Fruit fly (Drosophila melanogaster): ENCODE data around the gene CG3939.

CG3939 gene

DNA sequence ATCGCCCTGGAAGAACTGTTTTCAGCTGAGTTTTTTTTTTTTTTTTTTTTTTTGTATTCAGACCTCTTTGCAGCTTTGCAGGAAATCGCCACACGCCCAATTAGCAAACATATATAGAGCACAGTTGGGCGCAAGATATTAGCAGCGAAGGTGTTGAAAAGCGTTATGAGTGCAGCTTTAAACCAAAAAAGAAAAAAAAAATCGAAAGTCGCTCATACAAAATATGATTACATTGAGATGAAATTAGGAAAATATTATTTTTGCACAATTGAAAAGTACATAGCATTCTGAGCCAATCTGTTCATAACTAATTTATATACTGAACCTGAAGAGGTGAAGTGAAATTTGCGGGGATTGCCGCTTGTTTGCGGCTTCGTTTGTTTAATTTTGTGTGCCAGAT is 27.8 kb upstream of the CG3939 start (continued):
- TF ChIP-seq CG11398 (GFP tag; optimal IDR thresholded peaks at IDR 0.05) (no peak), Xrp1 (GFP tag; IDR thresholded peaks at IDR 0.05) (peak; percentile 59; the same call in 1 of the 2 replicates), Fer1 (GFP tag; optimal IDR thresholded peaks at IDR 0.05) (no peak), CG14050 (GFP tag; IDR thresholded peaks at IDR 0.05) (no peak), Aef1 (GFP tag; IDR thresholded peaks at IDR 0.05) (no peak), dm (GFP tag; optimal IDR thresholded peaks at IDR 0.05) (no peak), jigr1 (GFP tag; IDR thresholded peaks at IDR 0.05) (no peak), seq (GFP tag; IDR thresholded peaks at IDR 0.05) (no peak), rib (GFP tag; IDR thresholded peaks at IDR 0.05) (no peak), Hr3 (GFP tag; optimal IDR thresholded peaks at IDR 0.05) (no peak), Lhr (GFP tag; optimal IDR thresholded peaks at IDR 0.05) (no peak), mld (GFP tag; IDR thresholded peaks at IDR 0.05; ENCODE audit: partially characterized antibody) (no peak), CG8281 (tag; optimal IDR thresholded peaks at IDR 0.05) (no peak), CG10543 (GFP tag; optimal IDR thresholded peaks at IDR 0.05) (no peak), HmgD (GFP tag; optimal IDR thresholded peaks at IDR 0.05) (no peak), Hsf (GFP tag; optimal IDR thresholded peaks at IDR 0.05) (no peak), CG12299 (tag; optimal IDR thresholded peaks at IDR 0.05) (no peak), fd3F (GFP tag; optimal IDR thresholded peaks at IDR 0.05) (no peak), pita (GFP tag; optimal IDR thresholded peaks at IDR 0.05) (no peak), ind (GFP tag; optimal IDR thresholded peaks at IDR 0.05) (no peak), Drgx (GFP tag; IDR thresholded peaks at IDR 0.05) (peak; percentile 66), nau (GFP tag; optimal IDR thresholded peaks at IDR 0.05) (no peak), CG11696 (GFP tag; IDR thresholded peaks at IDR 0.05) (peak; percentile 68), PHDP (tag; optimal IDR thresholded peaks at IDR 0.05) (no peak), CG17186 (GFP tag; optimal IDR thresholded peaks at IDR 0.05) (no peak), Scr (GFP tag; IDR thresholded peaks at IDR 0.05; ENCODE audit: partially characterized antibody) (no peak), CG11504 (tag; optimal IDR thresholded peaks at IDR 0.05) (peak; percentile 8), twi (tag; optimal IDR thresholded peaks at IDR 0.05) (no peak), gcm (GFP tag; optimal IDR thresholded peaks at IDR 0.05) (no peak), CG14441 (GFP tag; IDR thresholded peaks at IDR 0.05) (peak; percentile 46; the same call in 1 of the 2 replicates), BtbVII (GFP tag; optimal IDR thresholded peaks at IDR 0.05) (no peak), CG2129 (GFP tag; IDR thresholded peaks at IDR 0.05; ENCODE audit: partially characterized antibody) (no peak), C15 (GFP tag; IDR thresholded peaks at IDR 0.05) (no peak), sqz (GFP tag; optimal IDR thresholded peaks at IDR 0.05) (no peak), CG2712 (tag; optimal IDR thresholded peaks at IDR 0.05) (no peak), CG2889 (GFP tag; IDR thresholded peaks at IDR 0.05) (no peak), dysf (GFP tag; IDR thresholded peaks at IDR 0.05) (peak; percentile 43; the same call in 1 of the 3 replicates), CG13287 (GFP tag; IDR thresholded peaks at IDR 0.05; ENCODE audit: partially characterized antibody) (no peak), Ptx1 (GFP tag; IDR thresholded peaks at IDR 0.05) (no peak), fu2 (GFP tag; optimal IDR thresholded peaks at IDR 0.05) (no peak), NfI (GFP tag; optimal IDR thresholded peaks at IDR 0.05) (no peak), mam (GFP tag; optimal IDR thresholded peaks at IDR 0.05) (no peak), odd (GFP tag; optimal IDR thresholded peaks at IDR 0.05) (no peak), NC2α (GFP tag; optimal IDR thresholded peaks at IDR 0.05) (no peak), CG15601 (tag; optimal IDR thresholded peaks at IDR 0.05) (no peak), lola (GFP tag; optimal IDR thresholded peaks at IDR 0.05) (no peak), Jarid2 (GFP tag; optimal IDR thresholded peaks at IDR 0.05) (no peak), Asciz (GFP tag; optimal IDR thresholded peaks at IDR 0.05) (no peak), dimm (GFP tag; IDR thresholded peaks at IDR 0.05) (no peak), HLH3B (GFP tag; IDR thresholded peaks at IDR 0.05) (0 out of 2 replicates have a peak, but pooled peaks have one; percentile 53), CG6654 (GFP tag; optimal IDR thresholded peaks at IDR 0.05) (no peak)
